Worm (Caenorhabditis elegans): ENCODE measurements around the gene dod-23.

ce11 chrII:8428758-8428946, 29.7 kb upstream of the dod-23 start, which contains the start of gene F14E5.2:
- TF ChIP-seq snpc-4 (tag; optimal IDR thresholded peaks at IDR 0.05) (no peak), sma-3 (GFP tag; optimal IDR thresholded peaks at IDR 0.05) (no peak), nhr-77 (tag; optimal IDR thresholded peaks at IDR 0.05) (no peak), nhr-237 (tag; optimal IDR thresholded peaks at IDR 0.05) (no peak), nhr-6 (tag; optimal IDR thresholded peaks at IDR 0.05) (no peak), ZK546.5 (tag; optimal IDR thresholded peaks at IDR 0.05) (no peak)
